Worm (Caenorhabditis elegans) whole organism, L4 larva: ENCODE measurements around the gene Y105C5B.1.

Experiments used
- R02D3.7 ChIP-seq: fragments of 150-350 bp; sonication (generic microtip); optimal IDR thresholded peaks from 3 replicates; lab custom pipeline; 2014; ENCODE audit warnings: missing biosample characterization, missing genetic modification characterization
- hlh-11 ChIP-seq: fragments of 200-800 bp; sonication (Bioruptor generic); optimal IDR thresholded peaks from 2 replicates; lab custom pipeline; 2018; ENCODE audit warnings: mild to moderate bottlenecking, missing genetic modification characterization, missing compliant biosample characterization
- lim-7 ChIP-seq: fragments of 200-800 bp; sonication (Bioruptor generic); IDR thresholded peaks from 2 replicates; pipeline ENCODE4 v1.3.6; 2022; ENCODE audit warnings: missing genetic modification characterization, missing compliant biosample characterization
- lin-39 ChIP-seq: fragments of 150-350 bp; optimal IDR thresholded peaks from 2 replicates; lab custom pipeline; 2014; ENCODE audit warnings: missing biosample characterization, missing genetic modification reagents, missing genetic modification characterization
- nhr-42 ChIP-seq: fragments of 200-800 bp; sonication (Bioruptor generic); IDR thresholded peaks from 2 replicates; pipeline ENCODE4 v1.3.6; 2022; ENCODE audit warnings: missing genetic modification characterization, missing compliant biosample characterization
- nhr-77 ChIP-seq: fragments of 150-350 bp; optimal IDR thresholded peaks from 2 replicates; lab custom pipeline; 2014; ENCODE audit warnings: missing biosample characterization, missing genetic modification characterization
- snpc-4 ChIP-seq: fragments of 150-350 bp; optimal IDR thresholded peaks from 2 replicates; lab custom pipeline; 2014; ENCODE audit warnings: missing biosample characterization, missing genetic modification characterization
- unc-62 ChIP-seq, 3 experiments: fragments of 150-350 bp in 1 of 3; sonication (generic microtip); optimal IDR thresholded peaks in 2 of 3; peaks in 1 of 3; 1 replicate in 1 of 3; 2 replicates in 2 of 3; lab custom pipeline; 2014 to 2017; ENCODE audit warnings: missing biosample characterization in 3 of 3, missing genetic modification characterization in 3 of 3, missing genetic modification reagents in 3 of 3, missing genotype in 1 of 3
- ztf-11 ChIP-seq: fragments of 150-350 bp; optimal IDR thresholded peaks from 2 replicates; lab custom pipeline; 2014; ENCODE audit warnings: missing biosample characterization, missing genetic modification characterization

ce11 chrIV:15900158-15900557 is 29.7 kb downstream of the Y105C5B.1 start:
- no peak for TF ChIP-seq ztf-11 (tag; lab: Kevin White, UChicago)
- TF ChIP-seq lim-7 (GFP tag; lab: Robert Waterston, UW), result no peak
- no peak for TF ChIP-seq snpc-4 (tag; lab: Kevin White, UChicago)
- no peak for TF ChIP-seq unc-62 (GFP tag; optimal IDR thresholded peaks at IDR 0.05 in 1 of 2; lab: Kevin White, UChicago)
- TF ChIP-seq unc-62 (tag; optimal IDR thresholded peaks at IDR 0.05; lab: Kevin White, UChicago), result no peak
- TF ChIP-seq lin-39 (tag; lab: Kevin White, UChicago), result no peak
- no peak for TF ChIP-seq hlh-11 (tag; lab: Kevin White, UChicago)
- TF ChIP-seq R02D3.7, result no peak
- TF ChIP-seq nhr-77 (tag; lab: Kevin White, UChicago), result no peak
- TF ChIP-seq nhr-42 (GFP tag; lab: Robert Waterston, UW), result no peak
